Fruit fly (Drosophila melanogaster) whole organism, embryonic: ENCODE measurements around the gene Hr83.

Source experiments
- Meics ChIP-seq: fragments of 200-800 bp; sonication (Bioruptor generic); optimal IDR thresholded peaks from 2 replicates; lab custom pipeline; 2017; ENCODE audit warnings: missing biosample characterization, mild to moderate bottlenecking, missing genetic modification characterization
- bsh ChIP-seq, 2 experiments: fragments of 200-800 bp; sonication (Bioruptor generic); optimal IDR thresholded peaks; 2 replicates each; lab custom pipeline; 2017 to 2018; ENCODE audit warnings: mild to moderate bottlenecking in 2 of 2, missing biosample characterization in 2 of 2, missing genetic modification characterization in 2 of 2, moderate library complexity in 1 of 2

dm6 chr3R:6351181-6351580 is 2.1 kb downstream of the Hr83 start:
- TF ChIP-seq Meics (GFP tag; lab: Kevin White, UChicago) (no peak), bsh (GFP tag; optimal IDR thresholded peaks at IDR 0.05; lab: Kevin White, UChicago) (no peak)
